Worm (Caenorhabditis elegans) whole organism, L1 larva: Measurements from ENCODE around the gene C09H10.9.

ENCODE experiments used
- C16A3.4 ChIP-seq: fragments of 150-350 bp; optimal IDR thresholded peaks from 2 replicates; lab custom pipeline; 2014; ENCODE audit warnings: missing biosample characterization, missing genetic modification characterization
- C34B4.2 ChIP-seq: sonication (generic microtip); optimal IDR thresholded peaks from 2 replicates; lab custom pipeline; 2017; ENCODE audit warnings: mild to moderate bottlenecking, missing genetic modification characterization, missing compliant biosample characterization
- F16B12.6 ChIP-seq: fragments of 150-350 bp; optimal IDR thresholded peaks from 2 replicates; lab custom pipeline; 2014; ENCODE audit warnings: missing biosample characterization, missing genetic modification characterization
- alr-1 ChIP-seq: fragments of 200-800 bp; sonication (Bioruptor generic); optimal IDR thresholded peaks from 2 replicates; lab custom pipeline; 2018; ENCODE audit warnings: borderline replicate concordance, mild to moderate bottlenecking, missing genetic modification characterization, missing compliant biosample characterization
- ama-1 ChIP-seq: fragments of 150-350 bp; optimal IDR thresholded peaks from 2 replicates; lab custom pipeline; 2014
- blmp-1 ChIP-seq: fragments of 150-350 bp; optimal IDR thresholded peaks from 2 replicates; lab custom pipeline; 2014; ENCODE audit warnings: missing biosample characterization, missing genetic modification characterization
- ceh-63 ChIP-seq: fragments of 200-800 bp; sonication (Bioruptor generic); optimal IDR thresholded peaks from 2 replicates; lab custom pipeline; 2018; ENCODE audit warnings: mild to moderate bottlenecking, missing genetic modification characterization, missing compliant biosample characterization
- ceh-82 ChIP-seq, 3 experiments: fragments of 150-350 bp in 1 of 3; sonication (generic microtip) in 2 of 3; optimal IDR thresholded peaks; 2 replicates each; lab custom pipeline; 2014 to 2017; ENCODE audit warnings: missing biosample characterization in 3 of 3, missing genetic modification characterization in 3 of 3
- ceh-88 ChIP-seq: fragments of 200-800 bp; sonication (Bioruptor generic); IDR thresholded peaks from 2 replicates; pipeline ENCODE4 v1.3.6; 2022; ENCODE audit warnings: missing genetic modification characterization, missing compliant biosample characterization
- efl-1 ChIP-seq, 4 experiments: fragments of 150-350 bp; optimal IDR thresholded peaks in 3 of 4; peaks in 1 of 4; 1 replicate in 1 of 4; 2 replicates in 3 of 4; lab custom pipeline; 2014; ENCODE audit warnings: missing biosample characterization in 2 of 4, missing genetic modification characterization in 2 of 4, missing genetic modification reagents in 2 of 4
- elt-2 ChIP-seq: sonication (generic microtip); optimal IDR thresholded peaks from 2 replicates; lab custom pipeline; 2016; ENCODE audit warnings: missing genetic modification characterization, mild to moderate bottlenecking, inconsistent platforms, missing compliant biosample characterization, missing genetic modification reagents
- elt-3 ChIP-seq, 6 experiments: fragments of 150-350 bp in 1 of 6; sonication (generic microtip); optimal IDR thresholded peaks; 2 replicates each; lab custom pipeline; 2017 to 2018; ENCODE audit warnings: missing biosample characterization in 6 of 6, missing genetic modification characterization in 6 of 6, inconsistent platforms in 1 of 6
- ets-5 ChIP-seq: fragments of 200-800 bp; sonication (Bioruptor generic); IDR thresholded peaks from 2 replicates; pipeline ENCODE4 v1.3.6; 2022; ENCODE audit warnings: missing genetic modification characterization, missing compliant biosample characterization
- fkh-10 ChIP-seq: sonication (generic microtip); optimal IDR thresholded peaks from 2 replicates; lab custom pipeline; 2017; ENCODE audit warnings: missing biosample characterization, missing genetic modification reagents, missing genetic modification characterization
- fkh-8 ChIP-seq: sonication (generic microtip); optimal IDR thresholded peaks from 2 replicates; lab custom pipeline; 2016; ENCODE audit warnings: mild to moderate bottlenecking, missing genetic modification characterization, missing compliant biosample characterization
- hlh-4 ChIP-seq: sonication (generic microtip); optimal IDR thresholded peaks from 2 replicates; lab custom pipeline; 2016; ENCODE audit warnings: mild to moderate bottlenecking, missing genetic modification characterization, missing compliant biosample characterization
- jun-1 ChIP-seq: fragments of 150-350 bp; optimal IDR thresholded peaks from 2 replicates; lab custom pipeline; 2014; ENCODE audit warnings: missing biosample characterization, missing genetic modification reagents, missing genetic modification characterization
- lin-13 ChIP-seq: fragments of 150-350 bp; optimal IDR thresholded peaks from 2 replicates; lab custom pipeline; 2014; ENCODE audit warnings: missing biosample characterization, missing genetic modification reagents, missing genetic modification characterization
- lin-14 ChIP-seq: fragments of 200-800 bp; sonication (Bioruptor generic); optimal IDR thresholded peaks from 2 replicates; lab custom pipeline; 2018; ENCODE audit warnings: mild to moderate bottlenecking, missing genetic modification characterization, moderate library complexity, missing compliant biosample characterization
- lin-15B ChIP-seq: fragments of 150-350 bp; sonication (generic microtip); optimal IDR thresholded peaks from 3 replicates; lab custom pipeline; 2014; ENCODE audit warnings: missing biosample characterization, missing genetic modification characterization
- lin-35 ChIP-seq, 2 experiments: fragments of 150-350 bp; optimal IDR thresholded peaks; 2 replicates each; lab custom pipeline; 2014; ENCODE audit warnings: missing biosample characterization in 2 of 2, missing genetic modification characterization in 2 of 2, missing genetic modification reagents in 2 of 2
- lin-39 ChIP-seq: fragments of 150-350 bp; optimal IDR thresholded peaks from 2 replicates; lab custom pipeline; 2014; ENCODE audit warnings: missing biosample characterization, missing genetic modification reagents, missing genetic modification characterization
- lir-3 ChIP-seq: sonication (generic microtip); optimal IDR thresholded peaks from 2 replicates; lab custom pipeline; 2016; ENCODE audit warnings: mild to moderate bottlenecking, missing genetic modification characterization, moderate library complexity, missing compliant biosample characterization; ENCODE audit not compliant: poor library complexity
- lsy-2 ChIP-seq, 2 experiments: fragments of 150-350 bp; optimal IDR thresholded peaks; 2 replicates each; lab custom pipeline; 2014; ENCODE audit warnings: missing biosample characterization in 2 of 2, missing genetic modification characterization in 2 of 2
- mef-2 ChIP-seq: fragments of 150-350 bp; optimal IDR thresholded peaks from 2 replicates; lab custom pipeline; 2014; ENCODE audit warnings: missing biosample characterization, missing genetic modification characterization
- mep-1 ChIP-seq: fragments of 150-350 bp; optimal IDR thresholded peaks from 2 replicates; lab custom pipeline; 2014; ENCODE audit warnings: missing biosample characterization, missing genetic modification characterization
- nhr-12 ChIP-seq: sonication (generic microtip); optimal IDR thresholded peaks from 2 replicates; lab custom pipeline; 2017; ENCODE audit warnings: missing biosample characterization, missing genetic modification characterization
- nhr-19 ChIP-seq: fragments of 200-800 bp; sonication (Bioruptor generic); conservative IDR thresholded peaks from 2 replicates; pipeline ENCODE4 v1.3.6; 2022; ENCODE audit warnings: missing genetic modification characterization, missing compliant biosample characterization
- nhr-47 ChIP-seq: sonication (generic microtip); optimal IDR thresholded peaks from 2 replicates; lab custom pipeline; 2016; ENCODE audit warnings: mild to moderate bottlenecking, missing genetic modification characterization, moderate library complexity, missing compliant biosample characterization
- nhr-71 ChIP-seq: sonication (generic microtip); optimal IDR thresholded peaks from 2 replicates; lab custom pipeline; 2016; ENCODE audit warnings: mild to moderate bottlenecking, missing genetic modification characterization, moderate library complexity, missing compliant biosample characterization
- nhr-85 ChIP-seq: sonication (generic microtip); peaks from one replicate; lab custom pipeline; 2016; ENCODE audit warnings: missing genetic modification characterization, inconsistent platforms, missing compliant biosample characterization
- nhr-90 ChIP-seq: sonication (generic microtip); optimal IDR thresholded peaks from 2 replicates; lab custom pipeline; 2016; ENCODE audit warnings: mild to moderate bottlenecking, missing genetic modification characterization, missing compliant biosample characterization; ENCODE audit not compliant: poor library complexity
- pax-3 ChIP-seq: fragments of 200-800 bp; sonication (Bioruptor generic); optimal IDR thresholded peaks from 2 replicates; lab custom pipeline; 2018; ENCODE audit warnings: mild to moderate bottlenecking, missing genetic modification characterization, moderate library complexity, missing compliant biosample characterization
- rnt-1 ChIP-seq: sonication (generic microtip); optimal IDR thresholded peaks from 2 replicates; lab custom pipeline; 2016; ENCODE audit warnings: mild to moderate bottlenecking, missing genetic modification characterization, moderate library complexity, missing compliant biosample characterization
- skn-1 ChIP-seq: fragments of 150-350 bp; optimal IDR thresholded peaks from 2 replicates; lab custom pipeline; 2014; ENCODE audit warnings: missing biosample characterization, missing genetic modification characterization
- snu-23 ChIP-seq: sonication (generic microtip); optimal IDR thresholded peaks from 2 replicates; lab custom pipeline; 2016; ENCODE audit warnings: missing genetic modification characterization, missing compliant biosample characterization
- sox-4 ChIP-seq: sonication (generic microtip); optimal IDR thresholded peaks from 2 replicates; lab custom pipeline; 2016; ENCODE audit warnings: missing genetic modification characterization, missing compliant biosample characterization
- sptf-1 ChIP-seq: fragments of 150-350 bp; optimal IDR thresholded peaks from 2 replicates; lab custom pipeline; 2014; ENCODE audit warnings: missing biosample characterization, missing genetic modification characterization
- sup-37 ChIP-seq: fragments of 200-800 bp; sonication (Bioruptor generic); optimal IDR thresholded peaks from 2 replicates; lab custom pipeline; 2018; ENCODE audit warnings: mild to moderate bottlenecking, missing genetic modification characterization, missing compliant biosample characterization
- swsn-7 ChIP-seq: sonication (generic microtip); optimal IDR thresholded peaks from 2 replicates; lab custom pipeline; 2016; ENCODE audit warnings: missing genetic modification characterization, missing compliant biosample characterization
- tbx-2 ChIP-seq: sonication (generic microtip); optimal IDR thresholded peaks from 2 replicates; lab custom pipeline; 2016; ENCODE audit warnings: missing genetic modification characterization, missing compliant biosample characterization
- tlp-1 ChIP-seq: fragments of 150-350 bp; optimal IDR thresholded peaks from 2 replicates; lab custom pipeline; 2014; ENCODE audit warnings: missing biosample characterization, missing genetic modification characterization
- unc-130 ChIP-seq: fragments of 150-350 bp; optimal IDR thresholded peaks from 2 replicates; lab custom pipeline; 2017; ENCODE audit warnings: missing biosample characterization, missing genetic modification characterization, inconsistent platforms
- unc-62 ChIP-seq: fragments of 150-350 bp; optimal IDR thresholded peaks from 2 replicates; lab custom pipeline; 2014; ENCODE audit warnings: missing biosample characterization, missing genetic modification reagents, missing genetic modification characterization
- vab-15 ChIP-seq: sonication (generic microtip); optimal IDR thresholded peaks from 2 replicates; lab custom pipeline; 2017; ENCODE audit warnings: missing genotype, mild to moderate bottlenecking, missing genetic modification characterization, missing compliant biosample characterization

The C09H10.9 gene

DNA sequence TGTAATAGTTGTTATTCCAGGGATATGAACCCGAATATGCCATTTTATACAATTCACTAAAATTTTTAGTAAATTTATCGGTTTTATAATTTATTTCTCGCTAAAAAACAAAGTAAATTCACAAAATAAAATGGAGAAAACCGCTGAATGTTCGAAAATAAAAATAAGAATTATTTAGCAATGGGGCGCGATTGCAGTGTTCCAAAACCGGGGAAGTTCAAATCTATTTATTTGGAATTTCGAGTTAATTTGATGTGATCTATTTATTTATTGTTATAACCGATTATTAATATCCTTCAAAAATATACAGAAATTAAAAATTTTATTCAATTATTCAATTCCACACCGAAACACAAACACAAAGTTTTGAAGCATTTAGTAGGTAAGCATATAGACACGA lies 28.3 kb downstream of the C09H10.9 start, which contains the start of gene F40F8.11 (continued):
- TF ChIP-seq F16B12.6 (tag; lab: Kevin White, UChicago) (no peak), lsy-2 (tag; optimal IDR thresholded peaks at IDR 0.05; lab: Kevin White, UChicago) (peak; percentile 66 to 78), blmp-1 (tag; lab: Kevin White, UChicago) (peak; percentile 35), vab-15 (tag; lab: Kevin White, UChicago) (no peak), C16A3.4 (tag; lab: Kevin White, UChicago) (peak; percentile 62), elt-3 (tag; optimal IDR thresholded peaks at IDR 0.05; lab: Kevin White, UChicago) (no peak), nhr-85 (tag; lab: Kevin White, UChicago) (peak; percentile 76), ama-1 (lab: Kevin White, UChicago) (no peak), lin-35 (GFP tag; optimal IDR thresholded peaks at IDR 0.05; lab: Kevin White, UChicago) (peak; percentile 89 to 95), swsn-7 (tag; lab: Kevin White, UChicago) (peak; percentile 20), tlp-1 (tag; lab: Kevin White, UChicago) (no peak), fkh-10 (GFP tag; lab: Kevin White, UChicago) (no peak), lin-15B (tag; lab: Kevin White, UChicago) (no peak), skn-1 (peak; percentile 57), rnt-1 (peak; percentile 24), lir-3 (tag; lab: Kevin White, UChicago) (peak; percentile 2), ceh-82 (tag; optimal IDR thresholded peaks at IDR 0.05; lab: Kevin White, UChicago) (peak in 1 of 3 experiments; percentile 11), mep-1 (peak; percentile 56), fkh-8 (tag; lab: Kevin White, UChicago) (no peak), ets-5 (no peak), nhr-90 (tag; lab: Kevin White, UChicago) (no peak), alr-1 (tag; lab: Kevin White, UChicago) (no peak), ceh-88 (GFP tag; lab: Robert Waterston, UW) (no peak), nhr-19 (GFP tag; lab: Robert Waterston, UW) (peak; percentile 28; the same call in 1 of the 2 replicates), sup-37 (GFP tag; lab: Kevin White, UChicago) (no peak)

DNA sequence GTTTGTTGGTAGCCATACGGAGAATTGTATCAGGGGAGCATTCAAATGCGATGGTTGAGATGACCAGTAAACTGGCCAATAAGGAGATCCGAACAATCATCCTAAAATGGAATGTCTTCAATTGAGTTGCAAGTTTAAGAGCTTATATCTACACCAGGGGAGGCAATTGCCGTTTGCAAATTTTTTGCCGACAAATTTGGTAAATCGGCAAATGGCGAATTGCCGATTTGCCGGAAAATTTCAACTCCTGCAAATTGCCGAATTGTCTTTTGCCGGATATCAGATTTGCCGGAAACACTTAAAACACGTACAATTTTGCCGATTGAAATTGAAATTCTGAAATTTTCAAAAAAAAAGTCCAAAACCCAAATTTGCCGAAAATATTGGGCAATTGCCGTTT lies 30.6 kb downstream of the C09H10.9 start, which contains the start of gene F40F8.5:
Gene F40F8.5 (minus strand): TSS at position 101 of the 400 bp plus-strand sequence.
- no peak for TF ChIP-seq lin-35 (GFP tag; optimal IDR thresholded peaks at IDR 0.05; lab: Kevin White, UChicago)
- no peak for TF ChIP-seq sptf-1
- no peak for TF ChIP-seq lin-13 (GFP tag; lab: Kevin White, UChicago)

DNA sequence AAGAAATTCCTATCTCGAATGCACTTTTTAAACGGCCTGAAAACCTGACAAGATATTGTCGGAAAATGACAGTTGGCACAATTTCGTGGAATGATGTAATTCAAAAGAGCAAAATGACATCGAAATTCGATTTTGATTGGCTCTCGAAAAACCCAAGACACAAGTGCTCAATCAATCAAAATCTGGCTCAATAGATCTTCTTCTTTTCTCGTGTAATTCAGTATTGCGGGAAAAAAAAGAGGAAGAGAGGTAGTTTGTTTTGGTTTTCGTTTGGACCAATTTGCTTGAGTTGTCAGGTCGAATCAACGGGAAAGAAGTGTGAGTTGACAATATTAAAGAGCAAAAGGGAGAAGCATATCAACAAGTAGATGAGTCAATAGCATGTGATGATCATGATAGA lies 31.5 kb downstream of the C09H10.9 start:
- TF ChIP-seq C34B4.2 (tag; lab: Kevin White, UChicago) (no peak), unc-62 (GFP tag; lab: Kevin White, UChicago) (no peak), pax-3 (tag; lab: Kevin White, UChicago) (no peak), rnt-1 (peak; percentile 66), mef-2 (tag; lab: Kevin White, UChicago) (no peak), nhr-71 (tag; lab: Kevin White, UChicago) (peak; percentile 67), elt-2 (tag; lab: Kevin White, UChicago) (peak; percentile 4), ceh-63 (GFP tag; lab: Kevin White, UChicago) (no peak), mep-1 (no peak), sox-4 (no peak), lin-14 (peak; percentile 74), unc-130 (no peak), jun-1 (tag; lab: Kevin White, UChicago) (no peak), tbx-2 (tag; lab: Kevin White, UChicago) (no peak), snu-23 (peak; percentile 11), lsy-2 (tag; optimal IDR thresholded peaks at IDR 0.05; lab: Kevin White, UChicago) (peak; percentile 31 to 57), nhr-47 (tag; lab: Kevin White, UChicago) (no peak), nhr-12 (tag; lab: Kevin White, UChicago) (no peak), elt-3 (tag; optimal IDR thresholded peaks at IDR 0.05; lab: Kevin White, UChicago) (no peak), vab-15 (tag; lab: Kevin White, UChicago) (peak; percentile 22), efl-1 (optimal IDR thresholded peaks at IDR 0.05; lab: Kevin White, UChicago) (peak in 1 of 2 experiments; percentile 4), efl-1 (GFP tag; optimal IDR thresholded peaks at IDR 0.05 in 1 of 2; lab: Kevin White, UChicago) (peak in 1 of 2 experiments; percentile 85), lin-15B (tag; lab: Kevin White, UChicago) (no peak), nhr-19 (GFP tag; lab: Robert Waterston, UW) (0 out of 2 replicates have a peak, but pooled peaks have one; percentile 24), lin-35 (GFP tag; optimal IDR thresholded peaks at IDR 0.05; lab: Kevin White, UChicago) (peak in 1 of 2 experiments; percentile 13), lin-39 (tag; lab: Kevin White, UChicago) (peak; percentile 39), hlh-4 (tag; lab: Kevin White, UChicago) (no peak), blmp-1 (tag; lab: Kevin White, UChicago) (no peak)
- TF ChIP-seq, all 84 proteins: peak for 11
